Fruit fly (Drosophila melanogaster): ENCODE results near the gene CG11790.

Gene CG11790

dm6 chr3R:25033142-25033586, 14.3 kb upstream of the CG11790 start, which contains the start of gene Smg6:
TSS of gene Smg6 (minus strand) at chr3R:25033465.
- TF ChIP-seq psq (optimal IDR thresholded peaks at IDR 0.05) (no peak), Sin3A (optimal IDR thresholded peaks at IDR 0.05) (no peak), insv (optimal IDR thresholded peaks at IDR 0.05) (no peak), h (optimal IDR thresholded peaks at IDR 0.05) (no peak), Myc (optimal IDR thresholded peaks at IDR 0.05) (no peak), ttk (optimal IDR thresholded peaks at IDR 0.05) (no peak)

dm6 chr3R:25036644-25037043, 10.9 kb upstream of the CG11790 start, which contains the start of gene CG31115:
TSS of gene CG31115 (plus strand) at chr3R:25036944.
- no peak for TF ChIP-seq Sin3A (optimal IDR thresholded peaks at IDR 0.05)
- no peak for TF ChIP-seq insv (optimal IDR thresholded peaks at IDR 0.05)
- no peak for TF ChIP-seq Myc (optimal IDR thresholded peaks at IDR 0.05)
- TF ChIP-seq psq (optimal IDR thresholded peaks at IDR 0.05): no peak
- no peak for TF ChIP-seq h (optimal IDR thresholded peaks at IDR 0.05)
- TF ChIP-seq ttk (optimal IDR thresholded peaks at IDR 0.05): no peak

dm6 chr3R:25039028-25039476, 8.5 kb upstream of the CG11790 start, which contains the start of the genes Ythdf and bai:
TSS of gene Ythdf (minus strand) at chr3R:25039249.
TSS of gene bai (plus strand) at chr3R:25039374.
- TF ChIP-seq Sin3A (optimal IDR thresholded peaks at IDR 0.05) (no peak), insv (optimal IDR thresholded peaks at IDR 0.05) (no peak), Myc (optimal IDR thresholded peaks at IDR 0.05) (no peak)

- no peak for TF ChIP-seq Myc (optimal IDR thresholded peaks at IDR 0.05)
- TF ChIP-seq psq (optimal IDR thresholded peaks at IDR 0.05): no peak
- TF ChIP-seq ttk (optimal IDR thresholded peaks at IDR 0.05): no peak
- no peak for TF ChIP-seq Sin3A (optimal IDR thresholded peaks at IDR 0.05)
- no peak for TF ChIP-seq insv (optimal IDR thresholded peaks at IDR 0.05)
- TF ChIP-seq h (optimal IDR thresholded peaks at IDR 0.05): no peak
Observed at dm6 chr3R:25044816-25045551, 2.5 kb upstream of the CG11790 start, which contains the start of gene 5PtaseI. TSS of gene 5PtaseI (minus strand) at chr3R:25045151.

dm6 chr3R:25046023-25046422, 1.5 kb upstream of the CG11790 start, which contains the start of gene CG11786:
TSS of gene CG11786 (plus strand) at chr3R:25046323.
- no peak for TF ChIP-seq h (optimal IDR thresholded peaks at IDR 0.05)
- no peak for TF ChIP-seq ttk (optimal IDR thresholded peaks at IDR 0.05)
- TF ChIP-seq psq (optimal IDR thresholded peaks at IDR 0.05): no peak
- TF ChIP-seq Sin3A (optimal IDR thresholded peaks at IDR 0.05): no peak
- no peak for TF ChIP-seq Myc (optimal IDR thresholded peaks at IDR 0.05)
- TF ChIP-seq insv (optimal IDR thresholded peaks at IDR 0.05): no peak

dm6 chr3R:25049383-25049741, 1.9 kb downstream of the CG11790 start, which contains the start of gene CG11791:
TSS of gene CG11791 (plus strand) at chr3R:25049616.
- TF ChIP-seq ttk (optimal IDR thresholded peaks at IDR 0.05) (no peak), psq (optimal IDR thresholded peaks at IDR 0.05) (no peak)

dm6 chr3R:25049742-25050517, 2.4 kb downstream of the CG11790 start:
- TF ChIP-seq insv (optimal IDR thresholded peaks at IDR 0.05): no peak
- no peak for TF ChIP-seq psq (optimal IDR thresholded peaks at IDR 0.05)
- no peak for TF ChIP-seq h (optimal IDR thresholded peaks at IDR 0.05)
- no peak for TF ChIP-seq Sin3A (optimal IDR thresholded peaks at IDR 0.05)
- no peak for TF ChIP-seq Myc (optimal IDR thresholded peaks at IDR 0.05)
- TF ChIP-seq ttk (optimal IDR thresholded peaks at IDR 0.05): no peak

- TF ChIP-seq psq (optimal IDR thresholded peaks at IDR 0.05): no peak
- no peak for TF ChIP-seq insv (optimal IDR thresholded peaks at IDR 0.05)
- TF ChIP-seq h (optimal IDR thresholded peaks at IDR 0.05): no peak
- no peak for TF ChIP-seq Myc (optimal IDR thresholded peaks at IDR 0.05)
Observed at dm6 chr3R:25050649-25051048, 3.1 kb downstream of the CG11790 start.

dm6 chr3R:25051441-25052097, 4.1 kb downstream of the CG11790 start:
- TF ChIP-seq insv (optimal IDR thresholded peaks at IDR 0.05) (no peak), ttk (optimal IDR thresholded peaks at IDR 0.05) (no peak), Myc (optimal IDR thresholded peaks at IDR 0.05) (no peak), Sin3A (optimal IDR thresholded peaks at IDR 0.05) (no peak), h (optimal IDR thresholded peaks at IDR 0.05) (no peak), psq (optimal IDR thresholded peaks at IDR 0.05) (no peak)

dm6 chr3R:25054451-25055188, 7.1 kb downstream of the CG11790 start, which contains the start of gene CG31109:
TSS of gene CG31109 (minus strand) at chr3R:25054653.
- no peak for TF ChIP-seq psq (optimal IDR thresholded peaks at IDR 0.05)

- TF ChIP-seq Myc (optimal IDR thresholded peaks at IDR 0.05) (no peak), h (optimal IDR thresholded peaks at IDR 0.05) (no peak), insv (optimal IDR thresholded peaks at IDR 0.05) (no peak), Sin3A (optimal IDR thresholded peaks at IDR 0.05) (no peak), psq (optimal IDR thresholded peaks at IDR 0.05) (no peak), ttk (optimal IDR thresholded peaks at IDR 0.05) (no peak)
Observed at dm6 chr3R:25056016-25056415, 8.5 kb downstream of the CG11790 start, which contains the start of the genes CG31111 and stac. TSS of gene CG31111 (minus strand) at chr3R:25056177. TSS of gene stac (plus strand) at chr3R:25056286.

Measured in Kc167 (cell line).